Worm (Caenorhabditis elegans): Measurements from ENCODE around the gene fbxb-92.
A peak's percentile ranks its signal among the peaks of the same experiment; 100 is the strongest.

The fbxb-92 gene

ce11 chrII:3752184-3752583 is 4.9 kb upstream of the fbxb-92 start, which contains the start of gene sdz-11:
Gene sdz-11 (minus strand): TSS chrII:3752284.
- TF ChIP-seq nhr-12 (tag; optimal IDR thresholded peaks at IDR 0.05) (no peak), ztf-4 (tag; optimal IDR thresholded peaks at IDR 0.05) (no peak), pha-4 (tag; optimal IDR thresholded peaks at IDR 0.05) (no peak)

- TF ChIP-seq mml-1 (tag; optimal IDR thresholded peaks at IDR 0.05) (no peak), nhr-77 (tag; optimal IDR thresholded peaks at IDR 0.05) (no peak), elt-3 (tag; optimal IDR thresholded peaks at IDR 0.05) (no peak), tbx-2 (tag; optimal IDR thresholded peaks at IDR 0.05) (no peak), nfya-1 (tag; optimal IDR thresholded peaks at IDR 0.05; ENCODE audit: insufficient read depth) (no peak), ceh-82 (tag; optimal IDR thresholded peaks at IDR 0.05) (no peak), nhr-28 (tag; optimal IDR thresholded peaks at IDR 0.05) (no peak), lin-15B (tag; optimal IDR thresholded peaks at IDR 0.05) (no peak), unc-39 (tag; optimal IDR thresholded peaks at IDR 0.05) (no peak), sea-2 (GFP tag; optimal IDR thresholded peaks at IDR 0.05) (no peak), lsy-12 (tag; optimal IDR thresholded peaks at IDR 0.05) (no peak), mdl-1 (tag; optimal IDR thresholded peaks at IDR 0.05) (no peak), ceh-28 (tag; optimal IDR thresholded peaks at IDR 0.05) (no peak)
Observed at ce11 chrII:3750685-3751084, 3.4 kb upstream of the fbxb-92 start, which contains the start of gene fbxb-91. Gene fbxb-91 (minus strand): TSS chrII:3750785.

ce11 chrII:3748719-3749118 is 1.4 kb upstream of the fbxb-92 start, which contains the start of gene fbxb-90:
Gene fbxb-90 (minus strand): TSS chrII:3748819.
- no peak for TF ChIP-seq nhr-77 (tag; optimal IDR thresholded peaks at IDR 0.05)
- no peak for TF ChIP-seq ztf-4 (tag; optimal IDR thresholded peaks at IDR 0.05)
- TF ChIP-seq tbx-2 (tag; optimal IDR thresholded peaks at IDR 0.05), result no peak
- TF ChIP-seq ama-1 (optimal IDR thresholded peaks at IDR 0.05), result no peak
- no peak for TF ChIP-seq nhr-12 (tag; optimal IDR thresholded peaks at IDR 0.05)
- TF ChIP-seq mml-1 (tag; optimal IDR thresholded peaks at IDR 0.05), result no peak
- no peak for TF ChIP-seq fkh-10 (GFP tag; optimal IDR thresholded peaks at IDR 0.05)
- TF ChIP-seq nfya-1 (tag; optimal IDR thresholded peaks at IDR 0.05; ENCODE audit: insufficient read depth), result no peak
- TF ChIP-seq nhr-25 (tag; optimal IDR thresholded peaks at IDR 0.05), result no peak
- no peak for TF ChIP-seq lin-39 (tag; optimal IDR thresholded peaks at IDR 0.05)

- TF ChIP-seq nhr-11 (tag; optimal IDR thresholded peaks at IDR 0.05) (no peak), pqm-1 (tag; optimal IDR thresholded peaks at IDR 0.05) (peak; percentile 51), lin-39 (tag; optimal IDR thresholded peaks at IDR 0.05) (no peak), snpc-4 (tag; optimal IDR thresholded peaks at IDR 0.05) (no peak), ztf-4 (tag; optimal IDR thresholded peaks at IDR 0.05) (no peak), fkh-2 (tag; optimal IDR thresholded peaks at IDR 0.05) (no peak), fkh-10 (GFP tag; optimal IDR thresholded peaks at IDR 0.05) (no peak), nhr-25 (tag; optimal IDR thresholded peaks at IDR 0.05) (no peak), elt-2 (tag; optimal IDR thresholded peaks at IDR 0.05) (peak; percentile 24), eor-1 (tag; optimal IDR thresholded peaks at IDR 0.05) (no peak), pha-4 (tag; optimal IDR thresholded peaks at IDR 0.05) (peak; percentile 76)
Observed at ce11 chrII:3743684-3744200, 3.6 kb downstream of the fbxb-92 start, which contains the start of gene nta-1. Gene nta-1 (minus strand): TSS chrII:3743814.

- TF ChIP-seq egl-5 (tag; optimal IDR thresholded peaks at IDR 0.05) (no peak), skn-1 (tag; optimal IDR thresholded peaks at IDR 0.05) (no peak), pqm-1 (tag; optimal IDR thresholded peaks at IDR 0.05) (no peak), R02D3.7 (tag; optimal IDR thresholded peaks at IDR 0.05) (no peak), ztf-11 (tag; optimal IDR thresholded peaks at IDR 0.05) (no peak), aly-2 (tag; optimal IDR thresholded peaks at IDR 0.05) (no peak), nhr-237 (tag; optimal IDR thresholded peaks at IDR 0.05) (no peak), mdl-1 (tag; optimal IDR thresholded peaks at IDR 0.05) (no peak), elt-2 (tag; optimal IDR thresholded peaks at IDR 0.05) (no peak), ZK546.5 (tag; optimal IDR thresholded peaks at IDR 0.05) (no peak), daf-12 (tag; optimal IDR thresholded peaks at IDR 0.05) (no peak)
Observed at ce11 chrII:3741584-3741983, 5.7 kb downstream of the fbxb-92 start, which contains the start of gene F12E12.1. Gene F12E12.1 (plus strand): TSS chrII:3741884.
